Fruit fly (Drosophila melanogaster): ENCODE data around the gene CG32855.
A peak's percentile ranks its signal among the peaks of the same experiment; 100 is the strongest.

CG32855 gene

DNA sequence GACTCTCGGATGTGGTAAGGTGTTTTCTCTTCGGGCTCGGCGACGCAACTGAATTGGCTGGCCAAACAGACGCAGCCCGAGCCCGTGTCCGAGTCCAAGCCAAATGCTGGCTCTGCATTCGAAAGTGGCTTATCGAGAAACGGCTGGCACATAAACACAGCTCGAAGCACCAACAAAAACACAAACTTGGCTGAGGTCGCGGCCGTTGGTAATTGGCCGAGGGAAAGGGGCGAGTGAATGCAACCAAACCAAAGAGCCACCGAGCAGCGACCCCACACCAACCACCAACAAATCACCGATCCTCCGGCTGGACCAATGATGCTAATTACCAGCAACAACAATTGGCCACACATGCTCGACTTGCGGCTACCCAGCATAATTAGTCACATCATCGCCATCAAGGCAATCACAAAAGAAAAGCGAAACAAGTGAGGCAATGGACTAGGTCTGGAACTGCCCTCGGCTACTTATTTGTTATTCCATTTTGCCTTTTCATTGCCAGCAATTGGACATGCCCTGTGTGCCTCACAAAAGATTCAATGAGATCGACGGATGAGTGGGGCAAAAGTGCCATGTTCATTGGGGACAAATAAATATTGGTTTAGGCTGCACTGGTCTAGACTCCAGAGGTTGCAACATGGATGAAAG, at the start of gene CG32855:
CG32855 (minus strand) TSS at position 51 of the 648 bp plus-strand sequence.
- no peak for TF ChIP-seq pan (optimal IDR thresholded peaks at IDR 0.05)
- TF ChIP-seq Dll (optimal IDR thresholded peaks at IDR 0.05): no peak

DNA sequence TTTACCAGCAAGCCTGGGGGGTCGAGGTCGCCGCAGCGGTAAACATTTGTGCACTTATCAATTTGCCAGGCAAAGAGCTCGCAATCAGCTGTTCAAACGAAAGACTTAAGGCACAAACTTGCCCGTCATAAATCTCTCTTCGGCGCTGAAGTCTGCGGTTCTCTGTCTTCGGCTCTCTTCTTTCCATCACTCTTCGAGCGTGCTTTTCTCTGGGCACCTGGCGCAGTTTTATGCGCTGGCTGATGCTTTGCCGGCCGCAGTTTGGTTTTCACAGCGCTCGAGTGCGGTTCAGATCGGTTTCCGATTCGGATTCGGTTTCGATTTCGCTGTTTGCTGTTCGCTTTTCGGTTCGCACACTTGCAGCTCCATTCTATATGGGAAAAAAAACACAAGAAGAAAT, 47.7 kb upstream of the CG32855 start:
- no peak for TF ChIP-seq EcR (GFP tag; optimal IDR thresholded peaks at IDR 0.05)
- TF ChIP-seq usp (GFP tag; optimal IDR thresholded peaks at IDR 0.05): no peak
- no peak for TF ChIP-seq pan (optimal IDR thresholded peaks at IDR 0.05)
- no peak for TF ChIP-seq Dll (optimal IDR thresholded peaks at IDR 0.05)
- TF ChIP-seq CG8478 (optimal IDR thresholded peaks at IDR 0.05): no peak
- TF ChIP-seq psq (optimal IDR thresholded peaks at IDR 0.05): no peak

DNA sequence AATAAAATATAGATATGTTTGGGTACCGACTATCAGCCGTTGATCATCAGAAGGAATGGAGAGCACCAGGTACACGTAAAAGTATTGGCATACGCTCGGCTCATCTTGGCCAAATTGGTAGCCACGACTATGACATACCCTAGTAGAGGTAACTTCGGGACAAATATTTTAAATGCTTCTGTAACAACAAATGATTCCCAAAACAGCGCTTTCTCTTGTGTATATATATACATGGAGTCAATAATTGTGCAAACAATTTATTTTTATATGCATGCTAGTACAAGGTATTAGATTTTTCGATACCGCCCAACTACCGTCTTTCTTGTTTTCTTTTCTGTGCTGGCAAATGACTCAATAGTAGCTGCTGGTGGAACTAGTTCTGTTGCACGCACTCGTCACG, 38.6 kb upstream of the CG32855 start:
- TF ChIP-seq CG8478 (optimal IDR thresholded peaks at IDR 0.05): no peak
- no peak for TF ChIP-seq Dll (optimal IDR thresholded peaks at IDR 0.05)
- TF ChIP-seq usp (GFP tag; optimal IDR thresholded peaks at IDR 0.05): no peak
- no peak for TF ChIP-seq pan (optimal IDR thresholded peaks at IDR 0.05)
- no peak for TF ChIP-seq EcR (GFP tag; optimal IDR thresholded peaks at IDR 0.05)
- no peak for TF ChIP-seq psq (optimal IDR thresholded peaks at IDR 0.05)

DNA sequence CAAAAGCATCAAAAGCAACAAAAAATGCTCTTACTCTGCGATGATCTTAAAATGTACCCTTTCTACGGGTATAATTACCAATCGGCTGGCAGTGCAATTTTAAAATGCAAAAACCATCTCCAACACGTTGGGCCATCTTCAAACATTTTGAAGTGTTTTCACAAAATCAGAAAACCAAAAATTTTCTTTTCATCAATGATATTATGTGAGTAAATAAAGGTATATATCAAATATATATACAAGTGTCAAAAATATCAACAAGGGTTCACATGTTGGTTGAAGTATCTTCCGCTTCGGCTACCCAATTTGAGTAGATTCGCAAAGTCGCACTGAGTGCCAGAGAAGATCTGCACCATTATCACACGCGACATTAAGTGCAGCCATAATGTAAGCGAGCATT, 36.6 kb upstream of the CG32855 start:
- no peak for TF ChIP-seq pan (optimal IDR thresholded peaks at IDR 0.05)
- TF ChIP-seq CG8478 (optimal IDR thresholded peaks at IDR 0.05): no peak
- TF ChIP-seq EcR (GFP tag; optimal IDR thresholded peaks at IDR 0.05): no peak
- TF ChIP-seq psq (optimal IDR thresholded peaks at IDR 0.05): no peak
- no peak for TF ChIP-seq Dll (optimal IDR thresholded peaks at IDR 0.05)

DNA sequence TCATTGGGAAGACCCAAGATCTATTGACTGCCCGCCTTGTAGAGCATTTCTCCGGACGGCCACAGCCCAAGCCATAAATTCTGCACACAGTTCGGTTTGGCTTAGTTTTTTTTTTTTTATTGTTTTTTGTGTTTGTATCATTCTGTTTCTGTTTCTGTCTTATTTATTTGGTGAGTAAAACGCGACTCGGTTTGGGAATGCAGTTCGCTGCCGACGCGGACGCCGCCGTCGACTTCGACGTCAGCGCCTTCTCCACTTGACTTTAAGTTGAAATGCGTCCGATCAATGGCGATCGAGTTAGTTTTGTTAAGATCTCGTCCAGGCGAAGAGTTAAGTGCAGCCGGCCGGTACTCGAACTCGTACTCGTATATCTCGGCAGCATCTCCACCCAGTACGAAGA, 35.1 kb upstream of the CG32855 start, which contains the start of gene Sb:
Sb (plus strand) TSS at position 301 of the 400 bp plus-strand sequence.
- TF ChIP-seq pan (optimal IDR thresholded peaks at IDR 0.05): no peak

DNA sequence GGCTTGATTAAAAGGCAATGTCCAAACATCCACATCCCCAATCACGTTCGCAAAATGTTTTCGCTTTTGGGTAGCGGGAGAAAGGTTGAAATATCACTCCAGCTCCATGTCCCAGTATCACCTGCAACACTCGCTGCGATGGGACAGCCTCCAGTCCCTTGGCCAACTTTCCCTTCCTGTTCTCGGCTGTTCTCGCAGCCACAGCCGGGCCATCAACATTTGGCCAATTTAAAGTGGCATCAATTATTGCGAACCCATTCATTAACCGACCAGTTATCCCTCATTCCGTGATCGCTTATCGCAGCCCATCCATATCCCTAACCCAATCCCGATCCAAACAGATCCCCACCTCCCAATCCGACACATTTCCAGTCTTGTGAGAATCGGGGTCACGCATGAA, 32.3 kb upstream of the CG32855 start:
- peak; percentile 54 for TF ChIP-seq Dll (optimal IDR thresholded peaks at IDR 0.05)
- no peak for TF ChIP-seq EcR (GFP tag; optimal IDR thresholded peaks at IDR 0.05)

DNA sequence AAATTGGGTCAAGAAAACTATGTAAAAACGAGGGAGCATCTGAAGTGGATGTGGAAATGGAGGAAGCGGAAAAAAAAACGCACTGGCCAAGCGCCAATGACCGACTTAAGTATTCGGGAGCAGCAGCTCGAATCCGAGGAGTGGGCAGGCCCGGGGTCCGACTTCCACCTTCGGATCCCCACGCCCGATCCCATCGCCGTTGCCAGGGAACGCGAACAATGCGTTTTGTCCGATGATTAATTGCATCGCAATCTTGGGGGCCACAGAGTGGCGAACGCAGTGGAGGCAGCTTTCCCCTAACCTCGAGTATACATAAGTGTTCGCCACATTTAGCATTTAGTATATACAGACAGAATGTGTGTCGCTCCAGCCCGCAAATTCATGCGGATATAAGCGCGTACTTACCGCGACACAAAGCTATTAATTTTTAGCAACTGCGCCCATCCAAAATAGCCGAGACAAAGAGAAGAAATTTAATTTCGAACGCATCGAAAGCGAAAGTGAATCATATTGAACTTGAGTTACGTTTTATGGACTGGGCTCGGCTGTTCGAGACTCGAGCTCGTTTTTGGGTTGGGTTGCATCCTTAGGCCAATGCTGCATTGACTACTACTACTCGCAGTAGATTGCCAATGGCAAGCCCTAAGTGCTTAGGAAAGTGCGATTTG, 25.2 kb upstream of the CG32855 start:
- TF ChIP-seq EcR (GFP tag; optimal IDR thresholded peaks at IDR 0.05) (no peak), Dll (optimal IDR thresholded peaks at IDR 0.05) (no peak), psq (optimal IDR thresholded peaks at IDR 0.05) (no peak), usp (GFP tag; optimal IDR thresholded peaks at IDR 0.05) (no peak), CG8478 (optimal IDR thresholded peaks at IDR 0.05) (no peak), pan (optimal IDR thresholded peaks at IDR 0.05) (no peak)

DNA sequence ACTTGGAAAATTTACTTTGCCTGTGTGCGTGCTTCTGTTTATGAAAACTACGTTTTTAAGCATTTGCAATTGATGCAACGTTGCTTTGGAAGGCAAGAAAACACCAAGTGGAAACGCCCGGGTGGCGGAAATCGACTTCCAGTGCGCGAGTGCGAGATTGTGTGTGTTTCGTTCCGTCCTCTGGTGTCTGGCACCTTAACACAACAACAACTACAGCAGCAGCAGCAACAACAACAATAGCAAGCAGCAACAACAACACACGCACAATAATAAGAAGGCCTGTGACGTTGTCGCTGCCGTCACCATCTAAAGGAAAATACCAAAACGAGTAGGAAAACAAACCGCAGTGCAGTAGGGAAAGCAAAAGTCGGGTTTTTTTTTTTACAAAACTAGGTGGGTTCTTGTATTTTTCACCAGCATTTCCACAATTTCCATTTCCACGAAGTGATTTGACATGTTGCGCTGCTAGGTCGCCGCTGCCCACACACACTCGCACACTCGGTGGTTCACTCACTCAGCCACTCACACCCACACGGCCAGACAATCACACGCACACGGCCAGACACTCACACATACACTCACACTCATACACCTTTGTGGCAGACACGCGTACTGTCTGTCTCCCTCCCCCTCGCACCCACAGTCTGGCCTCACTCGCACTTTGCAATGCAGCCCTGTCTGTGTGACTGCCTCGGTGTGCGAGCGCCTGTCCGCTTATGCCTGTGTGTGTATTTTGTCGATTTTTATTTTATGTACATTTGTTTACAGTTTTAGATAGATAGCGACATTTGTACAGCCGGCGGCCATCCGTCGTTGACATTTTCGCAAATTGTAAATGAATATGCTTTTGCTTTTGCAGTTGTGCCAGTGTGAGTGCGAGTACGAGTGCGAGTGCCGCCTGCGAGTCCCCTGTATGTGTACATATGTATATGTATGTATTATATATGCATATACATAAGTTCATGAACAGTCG, 18.8 kb upstream of the CG32855 start:
- TF ChIP-seq pan (optimal IDR thresholded peaks at IDR 0.05) (no peak), CG8478 (optimal IDR thresholded peaks at IDR 0.05) (peak; percentile 95)

DNA sequence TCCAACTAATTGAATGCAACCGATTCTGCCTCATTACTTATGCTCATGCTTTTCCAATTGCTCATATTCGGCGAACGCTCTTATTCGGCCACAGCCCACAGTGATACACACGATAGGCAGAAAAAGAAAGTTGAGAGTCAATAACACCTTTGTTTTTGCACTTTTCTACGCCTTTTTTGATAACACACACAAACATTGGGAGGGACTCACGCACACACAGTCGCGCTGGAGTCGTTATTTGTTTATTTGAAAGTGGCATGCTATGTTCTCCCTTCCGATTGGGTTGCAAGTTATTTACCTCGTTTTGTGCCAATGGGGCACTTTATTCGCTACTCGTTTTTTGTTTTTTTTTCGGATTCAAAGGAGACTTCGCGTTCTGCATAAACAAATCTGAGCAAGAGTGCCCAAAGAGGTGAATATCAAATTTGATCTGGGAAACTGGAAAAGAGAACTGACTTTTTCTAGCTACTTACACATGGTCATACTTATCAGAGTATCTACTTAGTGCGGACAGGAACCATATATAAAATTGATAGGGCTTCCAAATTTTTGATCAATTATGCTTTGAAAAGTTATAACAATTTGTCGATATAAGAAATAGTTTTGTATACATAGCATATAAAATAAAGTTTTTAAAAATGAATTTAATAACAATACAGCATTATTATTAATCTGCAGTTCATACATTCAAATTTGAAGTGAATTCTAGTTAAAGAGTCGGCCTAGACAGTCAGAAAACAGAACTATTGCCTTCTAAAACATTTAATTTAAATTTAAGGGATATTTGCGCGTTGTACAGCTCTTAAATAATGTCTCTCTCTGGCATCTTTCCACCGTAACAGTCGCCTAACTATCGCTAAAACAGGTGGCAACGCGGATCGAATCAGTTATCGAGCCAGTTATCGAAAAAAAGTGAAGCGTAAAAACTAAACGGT, 17.8 kb upstream of the CG32855 start, which contains the start of the genes Mhcl and Akt:
Mhcl (minus strand) TSS at position 429 of the 935 bp plus-strand sequence.
Akt (plus strand) TSS at position 896 of the 935 bp plus-strand sequence.
- TF ChIP-seq Dll (optimal IDR thresholded peaks at IDR 0.05): no peak
- TF ChIP-seq usp (GFP tag; optimal IDR thresholded peaks at IDR 0.05): no peak
- TF ChIP-seq psq (optimal IDR thresholded peaks at IDR 0.05): no peak
- TF ChIP-seq pan (optimal IDR thresholded peaks at IDR 0.05): no peak

DNA sequence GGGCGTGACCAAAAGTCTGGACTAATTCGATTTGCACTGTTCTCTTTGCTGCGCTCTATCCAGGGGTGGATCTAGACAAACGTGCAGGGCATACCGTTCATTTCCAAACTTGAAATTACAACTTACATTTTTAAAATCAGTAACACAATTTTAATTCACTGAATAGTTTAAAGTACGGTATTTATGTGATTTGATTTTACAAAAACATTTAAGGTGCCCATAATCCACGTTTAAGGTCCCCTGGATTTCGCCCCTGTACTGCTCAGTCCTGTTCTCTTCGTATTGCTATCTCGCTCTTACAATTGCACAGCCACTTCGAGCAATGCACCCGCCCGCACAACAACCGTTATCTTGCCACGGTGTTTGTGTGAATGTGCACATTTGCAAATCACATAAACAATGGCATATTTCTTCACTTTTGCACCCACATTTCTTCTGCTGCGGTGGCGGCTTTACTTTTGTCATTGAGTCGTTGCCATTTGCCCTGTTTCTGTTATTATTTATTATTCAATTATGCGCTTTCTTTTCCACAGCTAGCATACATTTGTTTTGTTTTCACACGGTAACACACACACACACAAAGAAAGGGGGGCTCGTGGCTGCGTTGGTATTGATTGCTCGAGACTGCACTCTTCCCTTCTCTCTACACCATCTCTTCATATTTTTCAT, 17.0 kb upstream of the CG32855 start:
- no peak for TF ChIP-seq CG8478 (optimal IDR thresholded peaks at IDR 0.05)
- peak; percentile 72 to 80 for TF ChIP-seq EcR (GFP tag; optimal IDR thresholded peaks at IDR 0.05)

DNA sequence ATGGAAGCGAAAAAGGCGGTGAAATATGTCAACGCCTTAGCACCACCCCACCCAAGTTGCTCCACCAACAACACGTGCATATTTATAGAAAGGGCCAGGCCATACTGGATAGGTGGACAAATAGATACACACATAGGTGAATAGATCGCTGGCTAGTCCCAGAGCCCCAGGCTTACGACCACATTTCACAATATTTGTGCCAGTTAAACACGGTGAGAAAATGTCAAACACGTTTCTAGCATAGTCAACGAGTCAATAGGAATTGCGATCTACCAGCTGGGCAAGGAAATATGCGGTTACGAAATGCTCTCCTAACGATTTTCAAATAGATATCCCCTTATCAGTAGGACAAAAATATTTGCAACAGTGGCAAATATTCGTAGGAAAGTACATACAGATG, 14.1 kb upstream of the CG32855 start:
- no peak for TF ChIP-seq CG8478 (optimal IDR thresholded peaks at IDR 0.05)
- peak in 1 of 2 experiments; percentile 18 for TF ChIP-seq EcR (GFP tag; optimal IDR thresholded peaks at IDR 0.05)

All from whole organism.